Worm (Caenorhabditis elegans) whole organism, L3 larva: ENCODE data around the gene cyp-44A1.

Experiments used
- ZK546.5 ChIP-seq: sonication (generic microtip); optimal IDR thresholded peaks from 2 replicates; lab custom pipeline; 2017; ENCODE audit warnings: missing biosample characterization, missing genetic modification characterization
- ceh-82 ChIP-seq: fragments of 150-350 bp; optimal IDR thresholded peaks from 2 replicates; lab custom pipeline; 2014; ENCODE audit warnings: missing biosample characterization, missing genetic modification characterization
- egl-27 ChIP-seq: sonication (generic microtip); optimal IDR thresholded peaks from 4 replicates; lab custom pipeline; 2017; ENCODE audit warnings: missing biosample characterization, missing genetic modification reagents, missing genetic modification characterization
- egl-5 ChIP-seq: fragments of 150-350 bp; optimal IDR thresholded peaks from 2 replicates; lab custom pipeline; 2017; ENCODE audit warnings: missing biosample characterization, missing genetic modification reagents, missing genetic modification characterization, inconsistent platforms
- elt-2 ChIP-seq: sonication (generic microtip); optimal IDR thresholded peaks from 2 replicates; lab custom pipeline; 2016; ENCODE audit warnings: missing genetic modification reagents, mild to moderate bottlenecking, missing genetic modification characterization, missing compliant biosample characterization
- nhr-12 ChIP-seq: fragments of 150-350 bp; optimal IDR thresholded peaks from 2 replicates; lab custom pipeline; 2014; ENCODE audit warnings: missing biosample characterization, missing genetic modification characterization
- nhr-237 ChIP-seq: fragments of 150-350 bp; optimal IDR thresholded peaks from 2 replicates; lab custom pipeline; 2014; ENCODE audit warnings: missing biosample characterization, missing genetic modification characterization
- nhr-25 ChIP-seq: sonication (generic microtip); optimal IDR thresholded peaks from 2 replicates; lab custom pipeline; 2017; ENCODE audit warnings: missing biosample characterization, missing genetic modification characterization
- snpc-4 ChIP-seq: fragments of 150-350 bp; optimal IDR thresholded peaks from 2 replicates; lab custom pipeline; 2014; ENCODE audit warnings: missing biosample characterization, missing genetic modification characterization
- tbx-2 ChIP-seq: sonication (generic microtip); optimal IDR thresholded peaks from 2 replicates; lab custom pipeline; 2016; ENCODE audit warnings: mild to moderate bottlenecking, missing genetic modification characterization, missing compliant biosample characterization
- unc-39 ChIP-seq: sonication (generic microtip); optimal IDR thresholded peaks from 4 replicates; lab custom pipeline; 2017; ENCODE audit warnings: missing biosample characterization, missing genetic modification characterization
- unc-62 ChIP-seq: fragments of 150-350 bp; sonication (generic microtip); optimal IDR thresholded peaks from 4 replicates; lab custom pipeline; 2014; ENCODE audit warnings: missing biosample characterization, missing genetic modification reagents, missing genetic modification characterization
- zag-1 ChIP-seq: fragments of 150-350 bp; optimal IDR thresholded peaks from 2 replicates; lab custom pipeline; 2014; ENCODE audit warnings: missing biosample characterization, missing genetic modification characterization

- TF ChIP-seq egl-27 (tag; lab: Kevin White, UChicago) (no peak), elt-2 (tag; lab: Kevin White, UChicago) (no peak), zag-1 (tag; lab: Kevin White, UChicago) (no peak), nhr-12 (tag; lab: Kevin White, UChicago) (no peak), unc-62 (GFP tag; lab: Kevin White, UChicago) (no peak), snpc-4 (tag; lab: Kevin White, UChicago) (no peak), nhr-25 (no peak), unc-39 (no peak), ZK546.5 (no peak), tbx-2 (tag; lab: Kevin White, UChicago) (no peak), nhr-237 (tag; lab: Kevin White, UChicago) (no peak), ceh-82 (no peak), egl-5 (tag; lab: Kevin White, UChicago) (no peak)
These were observed 43.6 kb downstream of the cyp-44A1 start, which contains the start of gene acdh-2 for ce11 chrII:5547442-5547894.
